Worm (Caenorhabditis elegans) whole organism, mixed stage, embryonic: ENCODE results near the gene C52E4.7.

Experiments
- bed-3 ChIP-seq: fragments of 200-800 bp; sonication (Bioruptor generic); optimal IDR thresholded peaks from 3 replicates; lab custom pipeline; 2018; ENCODE audit warnings: mild to moderate bottlenecking, missing genetic modification characterization, moderate library complexity, missing compliant biosample characterization
- ceh-43 ChIP-seq: fragments of 200-800 bp; sonication (Bioruptor generic); optimal IDR thresholded peaks from 2 replicates; lab custom pipeline; 2018; ENCODE audit warnings: mild to moderate bottlenecking, missing genetic modification characterization, moderate library complexity, missing compliant biosample characterization
- elt-1 ChIP-seq: sonication (generic microtip); optimal IDR thresholded peaks from 2 replicates; lab custom pipeline; 2017; ENCODE audit warnings: missing genetic modification characterization, mild to moderate bottlenecking, missing compliant biosample characterization, antibody characterized with exemption, moderate library complexity, borderline replicate concordance; ENCODE audit not compliant: insufficient read depth
- flh-1 ChIP-seq: fragments of 200-800 bp; sonication (Bioruptor generic); optimal IDR thresholded peaks from 2 replicates; lab custom pipeline; 2018; ENCODE audit warnings: mild to moderate bottlenecking, missing genetic modification characterization, moderate library complexity, missing compliant biosample characterization
- lin-32 ChIP-seq: fragments of 200-800 bp; sonication (Bioruptor generic); optimal IDR thresholded peaks from 2 replicates; lab custom pipeline; 2018; ENCODE audit warnings: mild to moderate bottlenecking, missing genetic modification characterization, missing compliant biosample characterization
- mab-5 ChIP-seq: fragments of 150-350 bp; optimal IDR thresholded peaks from 2 replicates; lab custom pipeline; 2014; ENCODE audit warnings: missing biosample characterization, missing genetic modification characterization
- nhr-2 ChIP-seq: fragments of 150-350 bp; optimal IDR thresholded peaks from 2 replicates; lab custom pipeline; 2014; ENCODE audit warnings: missing biosample characterization, missing genetic modification characterization
- nhr-237 ChIP-seq: fragments of 150-350 bp; optimal IDR thresholded peaks from 2 replicates; lab custom pipeline; 2014; ENCODE audit warnings: missing biosample characterization, missing genetic modification characterization
- nhr-28 ChIP-seq: fragments of 150-350 bp; optimal IDR thresholded peaks from 2 replicates; lab custom pipeline; 2014; ENCODE audit warnings: missing biosample characterization, missing genetic modification characterization
- sptf-1 ChIP-seq: sonication (generic microtip); optimal IDR thresholded peaks from 2 replicates; lab custom pipeline; 2017; ENCODE audit warnings: mild to moderate bottlenecking, missing genetic modification characterization, moderate library complexity, missing compliant biosample characterization
- unc-120 ChIP-seq: sonication (generic microtip); optimal IDR thresholded peaks from 2 replicates; lab custom pipeline; 2017; ENCODE audit warnings: missing genetic modification characterization, missing compliant biosample characterization; ENCODE audit not compliant: poor library complexity, severe bottlenecking
- zip-8 ChIP-seq: fragments of 150-350 bp; optimal IDR thresholded peaks from 2 replicates; lab custom pipeline; 2014; ENCODE audit warnings: missing biosample characterization, missing genetic modification characterization
- ztf-11 ChIP-seq: fragments of 150-350 bp; optimal IDR thresholded peaks from 2 replicates; lab custom pipeline; 2014; ENCODE audit warnings: missing biosample characterization, missing genetic modification characterization

C52E4.7 gene

DNA sequence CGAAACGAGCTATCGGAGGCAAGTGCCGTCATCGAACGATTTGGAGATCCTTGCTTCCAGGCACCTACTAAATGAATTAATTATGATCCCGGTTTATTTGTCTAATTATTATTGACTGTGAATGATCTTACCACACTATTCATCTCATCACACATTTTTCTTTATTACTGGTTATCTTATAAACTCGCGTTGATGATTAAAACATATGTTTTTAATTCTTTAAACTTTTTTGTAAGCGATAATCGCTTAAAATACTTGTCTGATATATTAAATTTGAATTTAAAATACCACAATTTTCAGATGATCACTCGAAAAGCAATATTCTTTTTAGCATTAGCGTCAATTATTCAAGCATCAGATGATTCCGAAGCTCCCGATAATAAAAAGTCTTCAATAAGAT, 51.0 kb downstream of the C52E4.7 start, which contains the start of gene F10C2.5:
Gene F10C2.5, plus strand, starts transcription at position 301 of the 400 bp plus-strand sequence.
- TF ChIP-seq nhr-28 (tag; lab: Kevin White, UChicago): no peak
- TF ChIP-seq ztf-11: no peak
- TF ChIP-seq lin-32 (GFP tag; lab: Kevin White, UChicago): no peak
- TF ChIP-seq ceh-43 (GFP tag; lab: Kevin White, UChicago): no peak
- no peak for TF ChIP-seq mab-5 (tag; lab: Kevin White, UChicago)
- no peak for TF ChIP-seq flh-1 (GFP tag; lab: Kevin White, UChicago)
- no peak for TF ChIP-seq nhr-2 (tag; lab: Kevin White, UChicago)
- no peak for TF ChIP-seq elt-1
- TF ChIP-seq bed-3 (GFP tag; lab: Kevin White, UChicago): no peak
- no peak for TF ChIP-seq nhr-237
- TF ChIP-seq zip-8 (tag; lab: Kevin White, UChicago): no peak
- no peak for TF ChIP-seq unc-120 (tag; lab: Kevin White, UChicago)
- no peak for TF ChIP-seq sptf-1 (tag; lab: Kevin White, UChicago)
